Worm (Caenorhabditis elegans) whole organism, L4 larva: ENCODE measurements around the gene F15B9.6.

Experiments
- lin-39 ChIP-seq: fragments of 150-350 bp; optimal IDR thresholded peaks from 2 replicates; lab custom pipeline; 2014; ENCODE audit warnings: missing biosample characterization, missing genetic modification reagents, missing genetic modification characterization
- lsy-2 ChIP-seq, 2 experiments: fragments of 150-350 bp in 1 of 2; sonication (generic microtip) in 1 of 2; optimal IDR thresholded peaks; 2 replicates each; lab custom pipeline; 2014 to 2017; ENCODE audit warnings: missing biosample characterization in 2 of 2, missing genetic modification characterization in 2 of 2
- nhr-102 ChIP-seq: sonication (generic microtip); optimal IDR thresholded peaks from 2 replicates; lab custom pipeline; 2016; ENCODE audit warnings: mild to moderate bottlenecking, missing genetic modification characterization, moderate library complexity, missing compliant biosample characterization
- saeg-2 ChIP-seq: fragments of 200-800 bp; sonication (Bioruptor generic); IDR thresholded peaks from 2 replicates; pipeline ENCODE4 v1.3.6; 2022; ENCODE audit warnings: missing genetic modification reagents, missing genetic modification characterization, missing compliant biosample characterization
- unc-130 ChIP-seq: sonication (generic microtip); optimal IDR thresholded peaks from 2 replicates; lab custom pipeline; 2016; ENCODE audit warnings: missing genetic modification reagents, missing genetic modification characterization, missing compliant biosample characterization

DNA sequence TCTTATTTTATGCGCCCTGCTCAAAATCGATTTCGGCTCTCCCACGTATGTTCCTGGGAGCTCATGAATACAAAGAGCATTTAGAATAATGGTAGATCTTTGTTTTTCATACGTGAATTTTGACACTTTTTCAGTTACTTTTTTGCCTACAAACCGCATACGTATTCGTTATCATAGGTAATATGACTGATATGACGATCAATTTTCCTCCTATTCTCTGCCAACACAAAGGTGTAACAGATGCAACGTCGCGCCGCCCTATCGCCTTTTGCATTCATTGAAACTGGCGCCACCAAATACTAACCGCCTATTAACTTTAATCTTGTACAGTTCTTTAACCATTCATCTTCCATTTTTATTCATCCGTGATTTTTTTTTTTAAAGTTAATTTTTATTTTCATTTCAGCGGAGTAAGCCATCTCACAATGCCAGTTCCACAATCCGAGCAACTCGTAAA is 33.7 kb downstream of the F15B9.6 start, which contains the start of gene W07G4.5:
- TF ChIP-seq lsy-2 (tag; optimal IDR thresholded peaks at IDR 0.05; lab: Kevin White, UChicago) = no peak
- no peak for TF ChIP-seq unc-130 (GFP tag; lab: Kevin White, UChicago)
- no peak for TF ChIP-seq saeg-2 (GFP tag; lab: Robert Waterston, UW)
- TF ChIP-seq lin-39 = no peak
- no peak for TF ChIP-seq nhr-102
